Fruit fly (Drosophila melanogaster) whole organism, embryonic: ENCODE measurements around the gene GstO2.
A peak's percentile ranks its signal among the peaks of the same experiment; 100 is the strongest.

Experiments used
- Ada2b ChIP-seq: fragments of 200-800 bp; sonication (Bioruptor generic); IDR thresholded peaks from 2 replicates; pipeline ENCODE4 v1.3.6; 2022; ENCODE audit warnings: missing biosample characterization, missing genetic modification characterization
- Atf6 ChIP-seq: fragments of 200-800 bp; sonication (Bioruptor generic); IDR thresholded peaks from 2 replicates; pipeline ENCODE4 v1.3.6; 2022; ENCODE audit warnings: missing biosample characterization, missing genetic modification characterization
- Bteb2 ChIP-seq: fragments of 200-800 bp; sonication (Bioruptor generic); optimal IDR thresholded peaks from 2 replicates; lab custom pipeline; 2016; ENCODE audit warnings: missing biosample characterization, missing genetic modification characterization
- CG12071 ChIP-seq: fragments of 200-800 bp; sonication (Bioruptor generic); optimal IDR thresholded peaks from 3 replicates; lab custom pipeline; 2018; ENCODE audit warnings: missing biosample characterization, mild to moderate bottlenecking, missing genetic modification characterization
- CG12104 ChIP-seq: fragments of 200-800 bp; sonication (Bioruptor generic); optimal IDR thresholded peaks from 3 replicates; lab custom pipeline; 2016; ENCODE audit warnings: missing biosample characterization, missing genetic modification characterization
- CG12659 ChIP-seq: fragments of 200-800 bp; sonication (Bioruptor generic); optimal IDR thresholded peaks from 3 replicates; lab custom pipeline; 2017; ENCODE audit warnings: mild to moderate bottlenecking, missing biosample characterization, missing genetic modification reagents, missing genetic modification characterization
- CG12744 ChIP-seq: fragments of 200-800 bp; sonication (Bioruptor generic); optimal IDR thresholded peaks from 2 replicates; lab custom pipeline; 2016; ENCODE audit warnings: missing biosample characterization, missing genetic modification characterization
- CG1603 ChIP-seq: fragments of 200-800 bp; sonication (Bioruptor generic); optimal IDR thresholded peaks from 2 replicates; lab custom pipeline; 2019; ENCODE audit warnings: missing biosample characterization, mild to moderate bottlenecking, missing genetic modification characterization, moderate library complexity
- CG17186 ChIP-seq: fragments of 200-800 bp; sonication (Bioruptor generic); optimal IDR thresholded peaks from 3 replicates; lab custom pipeline; 2017; ENCODE audit warnings: missing biosample characterization, missing genetic modification reagents, missing genetic modification characterization
- CG18764 ChIP-seq: fragments of 200-800 bp; sonication (Bioruptor generic); optimal IDR thresholded peaks from 3 replicates; lab custom pipeline; 2016; ENCODE audit warnings: missing biosample characterization, missing genetic modification characterization
- CG2120 ChIP-seq: fragments of 200-800 bp; sonication (Bioruptor generic); optimal IDR thresholded peaks from 3 replicates; lab custom pipeline; 2016; ENCODE audit warnings: missing biosample characterization, missing genetic modification characterization
- CG2129 ChIP-seq: fragments of 200-800 bp; sonication (Bioruptor generic); IDR thresholded peaks from 2 replicates; pipeline ENCODE4 v1.3.6; 2022; ENCODE audit warnings: missing biosample characterization, missing genetic modification characterization; ENCODE audit not compliant: partially characterized antibody
- CG2199 ChIP-seq: fragments of 200-800 bp; sonication (Bioruptor generic); IDR thresholded peaks from 3 replicates; pipeline ENCODE4 v1.3.6; 2022; ENCODE audit warnings: missing biosample characterization, missing genetic modification characterization
- CG2678 ChIP-seq: fragments of 200-800 bp; sonication (Bioruptor generic); optimal IDR thresholded peaks from 3 replicates; lab custom pipeline; 2019; ENCODE audit warnings: missing biosample characterization, mild to moderate bottlenecking, missing genetic modification characterization, moderate library complexity
- CG43689 ChIP-seq: fragments of 200-800 bp; sonication (Bioruptor generic); IDR thresholded peaks from 2 replicates; pipeline ENCODE4 v1.3.6; 2022; ENCODE audit warnings: missing biosample characterization, missing genetic modification characterization
- CG4424 ChIP-seq: fragments of 200-800 bp; sonication (Bioruptor generic); optimal IDR thresholded peaks from 3 replicates; lab custom pipeline; 2016; ENCODE audit warnings: missing biosample characterization, missing genetic modification characterization
- CG6683 ChIP-seq: fragments of 200-800 bp; sonication (Bioruptor generic); optimal IDR thresholded peaks from 2 replicates; lab custom pipeline; 2017; ENCODE audit warnings: missing biosample characterization, mild to moderate bottlenecking, missing genetic modification characterization, missing genetic modification reagents
- CG7556 ChIP-seq: fragments of 200-800 bp; sonication (Bioruptor generic); optimal IDR thresholded peaks from 2 replicates; lab custom pipeline; 2017; ENCODE audit warnings: missing biosample characterization, mild to moderate bottlenecking, missing genetic modification characterization
- CG7786 ChIP-seq: fragments of 200-800 bp; sonication (Bioruptor generic); optimal IDR thresholded peaks from 2 replicates; lab custom pipeline; 2016; ENCODE audit warnings: missing biosample characterization, missing genetic modification characterization
- CG7987 ChIP-seq: fragments of 200-800 bp; sonication (Bioruptor generic); optimal IDR thresholded peaks from 2 replicates; lab custom pipeline; 2018; ENCODE audit warnings: missing biosample characterization, mild to moderate bottlenecking, missing genetic modification characterization, moderate library complexity
- CG8765 ChIP-seq: fragments of 200-800 bp; sonication (Bioruptor generic); IDR thresholded peaks from 2 replicates; pipeline ENCODE4 v1.3.6; 2022; ENCODE audit warnings: missing biosample characterization, missing genetic modification characterization
- CG9727 ChIP-seq: fragments of 200-800 bp; sonication (Bioruptor generic); optimal IDR thresholded peaks from 3 replicates; lab custom pipeline; 2017; ENCODE audit warnings: missing biosample characterization, mild to moderate bottlenecking, missing genetic modification characterization
- CG9876 ChIP-seq: fragments of 200-800 bp; sonication (Bioruptor generic); optimal IDR thresholded peaks from 2 replicates; lab custom pipeline; 2016; ENCODE audit warnings: missing biosample characterization, missing genetic modification characterization
- Dip2 ChIP-seq: fragments of 200-800 bp; sonication (Bioruptor generic); IDR thresholded peaks from 2 replicates; pipeline ENCODE4 v1.3.6; 2022; ENCODE audit warnings: missing biosample characterization, missing genetic modification characterization
- Elba2 ChIP-seq: fragments of 200-800 bp; sonication (Bioruptor generic); optimal IDR thresholded peaks from 3 replicates; lab custom pipeline; 2016; ENCODE audit warnings: missing biosample characterization, missing genetic modification characterization
- Ets97D ChIP-seq: fragments of 200-800 bp; sonication (Bioruptor generic); optimal IDR thresholded peaks from 3 replicates; lab custom pipeline; 2016; ENCODE audit warnings: missing biosample characterization, missing genetic modification characterization
- HLHmδ ChIP-seq: fragments of 200-800 bp; sonication (Bioruptor generic); optimal IDR thresholded peaks from 2 replicates; lab custom pipeline; 2018; ENCODE audit warnings: missing biosample characterization, mild to moderate bottlenecking, missing genetic modification characterization, moderate library complexity
- Lhr ChIP-seq: fragments of 200-800 bp; sonication (Bioruptor generic); optimal IDR thresholded peaks from 3 replicates; lab custom pipeline; 2017; ENCODE audit warnings: mild to moderate bottlenecking, missing biosample characterization, missing genetic modification reagents, missing genetic modification characterization
- Nf-YB ChIP-seq: fragments of 200-800 bp; sonication (Bioruptor generic); optimal IDR thresholded peaks from 3 replicates; lab custom pipeline; 2019; ENCODE audit warnings: missing biosample characterization, mild to moderate bottlenecking, missing genetic modification characterization, moderate library complexity
- Sin3A ChIP-seq: fragments of >200 bp; optimal IDR thresholded peaks from 2 replicates; lab custom pipeline; 2018
- Sox100B ChIP-seq: fragments of 200-800 bp; sonication (Bioruptor generic); optimal IDR thresholded peaks from 3 replicates; lab custom pipeline; 2018; ENCODE audit warnings: missing biosample characterization, mild to moderate bottlenecking, missing genetic modification characterization
- Usf ChIP-seq: fragments of 200-800 bp; sonication (Bioruptor generic); optimal IDR thresholded peaks from 2 replicates; lab custom pipeline; 2017; ENCODE audit warnings: missing genotype, missing biosample characterization, missing genetic modification characterization
- bigmax ChIP-seq: fragments of 200-800 bp; sonication (Bioruptor generic); optimal IDR thresholded peaks from 2 replicates; lab custom pipeline; 2018; ENCODE audit warnings: missing biosample characterization, mild to moderate bottlenecking, missing genetic modification characterization
- cad ChIP-seq: fragments of >200 bp; optimal IDR thresholded peaks from 2 replicates; lab custom pipeline; 2017; ENCODE audit warnings: missing biosample characterization, missing genetic modification characterization
- disco-r ChIP-seq: fragments of 200-800 bp; sonication (Bioruptor generic); optimal IDR thresholded peaks from 2 replicates; lab custom pipeline; 2016; ENCODE audit warnings: missing biosample characterization, missing genetic modification characterization
- dmrt99B ChIP-seq: fragments of 200-800 bp; sonication (Bioruptor generic); optimal IDR thresholded peaks from 2 replicates; lab custom pipeline; 2018; ENCODE audit warnings: missing biosample characterization, mild to moderate bottlenecking, missing genetic modification characterization, moderate library complexity
- eyg ChIP-seq: fragments of 200-800 bp; sonication (Bioruptor generic); optimal IDR thresholded peaks from 3 replicates; lab custom pipeline; 2016; ENCODE audit warnings: missing biosample characterization, missing genetic modification characterization
- ftz-f1 ChIP-seq: fragments of 200-800 bp; sonication (Bioruptor generic); optimal IDR thresholded peaks from 2 replicates; lab custom pipeline; 2016; ENCODE audit warnings: missing biosample characterization, missing genetic modification characterization
- ind ChIP-seq: fragments of 200-800 bp; sonication (Bioruptor generic); optimal IDR thresholded peaks from 3 replicates; lab custom pipeline; 2016; ENCODE audit warnings: missing biosample characterization, missing genetic modification characterization
- otp ChIP-seq: fragments of 200-800 bp; sonication (Bioruptor generic); IDR thresholded peaks from 3 replicates; pipeline ENCODE4, ENCODE4 v1.3.6; 2022; ENCODE audit warnings: missing biosample characterization, missing genetic modification characterization
- pan ChIP-seq, 4 experiments: fragments of >200 bp in 3 of 4; fragments of 200-800 bp in 1 of 4; sonication (Bioruptor generic) in 1 of 4; optimal IDR thresholded peaks in 3 of 4; IDR thresholded peaks in 1 of 4; 2 replicates each; pipeline versions ENCODE4 v1.3.6 to Lab custom; 2017 to 2022; ENCODE audit warnings: missing biosample characterization in 2 of 4, missing genetic modification characterization in 2 of 4, mixed read lengths in 1 of 4
- pfk ChIP-seq: fragments of 200-800 bp; sonication (Bioruptor generic); optimal IDR thresholded peaks from 2 replicates; lab custom pipeline; 2018; ENCODE audit warnings: missing biosample characterization, mild to moderate bottlenecking, missing genetic modification characterization, moderate library complexity
- rib ChIP-seq: fragments of 200-800 bp; sonication (Bioruptor generic); IDR thresholded peaks from 2 replicates; pipeline ENCODE4 v1.3.6; 2022; ENCODE audit warnings: missing biosample characterization, missing genetic modification characterization
- salm ChIP-seq: fragments of 200-800 bp; sonication (Bioruptor generic); optimal IDR thresholded peaks from 2 replicates; lab custom pipeline; 2018; ENCODE audit warnings: missing biosample characterization, mild to moderate bottlenecking, missing genetic modification characterization
- scrt ChIP-seq: fragments of 200-800 bp; sonication (Bioruptor generic); optimal IDR thresholded peaks from 2 replicates; lab custom pipeline; 2018; ENCODE audit warnings: missing biosample characterization, mild to moderate bottlenecking, missing genetic modification characterization, moderate library complexity
- shn ChIP-seq: fragments of 200-800 bp; sonication (Bioruptor generic); optimal IDR thresholded peaks from 3 replicates; lab custom pipeline; 2016; ENCODE audit warnings: missing biosample characterization, missing genetic modification characterization
- slp2 ChIP-seq: fragments of 200-800 bp; sonication (Bioruptor generic); optimal IDR thresholded peaks from 2 replicates; lab custom pipeline; 2016; ENCODE audit warnings: missing biosample characterization, missing genetic modification characterization
- sna ChIP-seq: fragments of 200-800 bp; sonication (Bioruptor generic); IDR thresholded peaks from 2 replicates; pipeline ENCODE4 v1.3.6; 2022; ENCODE audit warnings: missing biosample characterization, missing genetic modification characterization; ENCODE audit not compliant: partially characterized antibody
- sqz ChIP-seq: fragments of 200-800 bp; sonication (Bioruptor generic); optimal IDR thresholded peaks from 3 replicates; lab custom pipeline; 2018; ENCODE audit warnings: missing biosample characterization, mild to moderate bottlenecking, missing genetic modification characterization
- vfl ChIP-seq: fragments of 200-800 bp; sonication (Bioruptor generic); optimal IDR thresholded peaks from 2 replicates; lab custom pipeline; 2016; ENCODE audit warnings: missing biosample characterization, missing genetic modification characterization

The GstO2 gene

dm6 chr3L:8549183-8549890 is 26.0 kb upstream of the GstO2 start (continued):
- TF ChIP-seq bigmax (GFP tag; lab: Kevin White, UChicago) (no peak), pan (optimal IDR thresholded peaks at IDR 0.05; lab: Kevin White, UChicago) (no peak), pan (GFP tag; optimal IDR thresholded peaks at IDR 0.05 in 1 of 2, IDR thresholded peaks at IDR 0.05 in 1 of 2) (peak in 1 of 2 experiments; percentile 38), salm (peak; percentile 18), CG2120 (GFP tag; lab: Kevin White, UChicago) (no peak), disco-r (GFP tag; lab: Kevin White, UChicago) (peak; percentile 24), otp (GFP tag; lab: Robert Waterston, UW) (peak; percentile 54; the same call in 1 of the 3 replicates), shn (GFP tag; lab: Kevin White, UChicago) (no peak), vfl (GFP tag; lab: Kevin White, UChicago) (no peak), Dip2 (GFP tag; lab: Robert Waterston, UW) (no peak), CG43689 (GFP tag; lab: Robert Waterston, UW) (no peak), slp2 (peak; percentile 26), CG2199 (GFP tag; lab: Robert Waterston, UW) (peak; percentile 11; the same call in 1 of the 3 replicates), CG18764 (GFP tag; lab: Kevin White, UChicago) (peak; percentile 35), CG7786 (GFP tag; lab: Kevin White, UChicago) (peak; percentile 0), Sin3A (lab: Kevin White, UChicago) (no peak), rib (GFP tag; lab: Robert Waterston, UW) (no peak), sqz (GFP tag; lab: Kevin White, UChicago) (peak; percentile 2), sna (GFP tag; lab: Robert Waterston, UW) (no peak), CG7556 (GFP tag; lab: Kevin White, UChicago) (peak; percentile 23), Usf (GFP tag; lab: Kevin White, UChicago) (no peak), CG7987 (no peak), CG17186 (GFP tag; lab: Kevin White, UChicago) (no peak), CG9727 (GFP tag; lab: Kevin White, UChicago) (peak; percentile 63), eyg (GFP tag; lab: Kevin White, UChicago) (no peak), Ada2b (GFP tag; lab: Robert Waterston, UW) (no peak), Nf-YB (GFP tag; lab: Kevin White, UChicago) (peak; percentile 29), Atf6 (GFP tag; lab: Robert Waterston, UW) (no peak; the same call in 1 of the 2 replicates), CG4424 (peak; percentile 50), ind (peak; percentile 8), cad (GFP tag; lab: Kevin White, UChicago) (no peak), CG6683 (GFP tag; lab: Kevin White, UChicago) (no peak), CG1603 (peak; percentile 77), ftz-f1 (GFP tag; lab: Kevin White, UChicago) (no peak), CG12659 (GFP tag; lab: Kevin White, UChicago) (peak; percentile 15), Lhr (GFP tag; lab: Kevin White, UChicago) (peak; percentile 11), CG8765 (GFP tag; lab: Robert Waterston, UW) (no peak), CG12104 (GFP tag; lab: Kevin White, UChicago) (peak; percentile 44)

dm6 chr3L:8547104-8547523 is 23.8 kb upstream of the GstO2 start:
- peak; percentile 83 for TF ChIP-seq CG12071 (GFP tag; lab: Kevin White, UChicago)
- TF ChIP-seq Elba2 (GFP tag; lab: Kevin White, UChicago), result no peak
- TF ChIP-seq HLHmδ (GFP tag; lab: Kevin White, UChicago), result no peak
- peak; percentile 50 for TF ChIP-seq Ets97D (GFP tag; lab: Kevin White, UChicago)
- TF ChIP-seq pan (optimal IDR thresholded peaks at IDR 0.05; lab: Kevin White, UChicago), result no peak
- TF ChIP-seq pan (GFP tag; optimal IDR thresholded peaks at IDR 0.05 in 1 of 2, IDR thresholded peaks at IDR 0.05 in 1 of 2), result peak in 1 of 2 experiments; percentile 87
- peak; percentile 49 for TF ChIP-seq CG12744 (GFP tag; lab: Kevin White, UChicago)
- TF ChIP-seq pfk (GFP tag; lab: Kevin White, UChicago), result no peak
- no peak for TF ChIP-seq CG2129
- TF ChIP-seq dmrt99B (tag; lab: Kevin White, UChicago), result peak; percentile 92
- peak; percentile 79 for TF ChIP-seq scrt (GFP tag; lab: Kevin White, UChicago)
- peak; percentile 71 for TF ChIP-seq Bteb2 (GFP tag; lab: Kevin White, UChicago)
- TF ChIP-seq Sox100B (GFP tag; lab: Kevin White, UChicago), result peak; percentile 87
- peak; percentile 41 for TF ChIP-seq CG9876
- peak; percentile 95 for TF ChIP-seq CG2678 (tag; lab: Kevin White, UChicago)
